Fruit fly (Drosophila melanogaster): ENCODE data around the gene Ubx.

Ubx gene

DNA sequence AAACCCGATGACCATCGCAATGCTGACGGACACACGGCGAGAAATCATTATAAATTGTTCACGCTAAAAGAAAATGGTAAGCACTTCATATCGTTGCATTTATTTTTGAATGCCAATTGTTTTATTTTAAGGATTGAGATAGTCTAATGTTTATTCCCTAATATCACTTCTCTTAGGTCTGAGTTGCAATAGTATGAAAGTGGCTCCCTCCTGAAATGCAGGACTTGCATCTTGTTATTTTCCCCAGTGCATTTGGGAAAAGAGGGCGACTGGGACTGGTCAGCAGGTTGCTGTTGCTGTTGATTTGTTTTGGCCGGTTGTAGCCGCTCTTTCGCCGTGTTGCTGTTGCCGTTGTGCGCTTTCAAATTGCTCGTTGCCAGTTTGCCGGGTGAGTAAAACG, 57.7 kb downstream of the Ubx start:
- TF ChIP-seq peb (GFP tag; IDR thresholded peaks at IDR 0.05), result no peak
- no peak for TF ChIP-seq CG30403 (GFP tag; optimal IDR thresholded peaks at IDR 0.05)
- TF ChIP-seq Sry-β (GFP tag; optimal IDR thresholded peaks at IDR 0.05), result no peak
- no peak for TF ChIP-seq CG7372 (GFP tag; IDR thresholded peaks at IDR 0.05)

DNA sequence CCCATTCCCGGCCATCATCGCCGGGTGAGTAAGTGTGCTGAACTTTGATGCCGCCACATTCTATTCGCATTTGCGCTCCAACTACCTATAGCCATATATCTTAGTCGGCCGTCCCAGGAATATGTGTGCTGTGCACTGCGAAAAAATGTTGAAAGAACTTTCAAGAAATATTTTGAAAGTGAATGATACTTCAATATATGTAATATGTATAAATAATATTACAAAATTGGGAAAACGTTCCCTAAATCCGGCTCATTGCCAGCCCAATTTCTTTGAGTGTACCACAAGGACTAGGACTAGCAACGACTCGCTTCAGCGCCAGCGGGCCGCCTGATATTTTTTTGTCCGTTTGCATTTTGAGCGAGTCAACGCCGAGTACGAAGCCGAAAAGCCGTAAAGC, 61.0 kb downstream of the Ubx start:
- no peak for TF ChIP-seq Adf1 (GFP tag; IDR thresholded peaks at IDR 0.05)
- TF ChIP-seq sr (GFP tag; IDR thresholded peaks at IDR 0.05), result no peak
- TF ChIP-seq CG8765 (GFP tag; IDR thresholded peaks at IDR 0.05), result peak; percentile 71; the same call in 1 of the 2 replicates
- 0 out of 2 replicates have a peak, but pooled peaks have one; percentile 13 for TF ChIP-seq sens-2 (GFP tag; IDR thresholded peaks at IDR 0.05)
- peak; percentile 64 for TF ChIP-seq ara (GFP tag; IDR thresholded peaks at IDR 0.05)
- TF ChIP-seq CG10321 (GFP tag; IDR thresholded peaks at IDR 0.05), result no peak
- TF ChIP-seq CG17612 (GFP tag; IDR thresholded peaks at IDR 0.05), result no peak
- TF ChIP-seq CG16779 (GFP tag; IDR thresholded peaks at IDR 0.05), result no peak
- TF ChIP-seq pb (GFP tag; optimal IDR thresholded peaks at IDR 0.05), result no peak
- peak; percentile 18 for TF ChIP-seq Sox102F (GFP tag; optimal IDR thresholded peaks at IDR 0.05)
- peak; percentile 6 for TF ChIP-seq CG30403 (GFP tag; optimal IDR thresholded peaks at IDR 0.05)
- no peak for TF ChIP-seq CG10366 (GFP tag; IDR thresholded peaks at IDR 0.05)
- no peak for TF ChIP-seq kni (GFP tag; optimal IDR thresholded peaks at IDR 0.05)
- TF ChIP-seq Dek (tag; optimal IDR thresholded peaks at IDR 0.05), result no peak
- no peak for TF ChIP-seq CG6854 (GFP tag; optimal IDR thresholded peaks at IDR 0.05)
- no peak for TF ChIP-seq CG7786 (GFP tag; optimal IDR thresholded peaks at IDR 0.05)
- TF ChIP-seq exex (tag; optimal IDR thresholded peaks at IDR 0.05), result no peak
- no peak for TF ChIP-seq Kr (GFP tag; optimal IDR thresholded peaks at IDR 0.05)
- TF ChIP-seq CG1792 (GFP tag; optimal IDR thresholded peaks at IDR 0.05), result no peak
- peak; percentile 42 for TF ChIP-seq sens (GFP tag)
- TF ChIP-seq dmrt11E (tag; optimal IDR thresholded peaks at IDR 0.05), result peak; percentile 49
- no peak for TF ChIP-seq Blimp-1 (GFP tag; optimal IDR thresholded peaks at IDR 0.05)
- no peak for TF ChIP-seq CG8290 (GFP tag; optimal IDR thresholded peaks at IDR 0.05)
- no peak for TF ChIP-seq CG8290 (tag; optimal IDR thresholded peaks at IDR 0.05)
- TF ChIP-seq Oli (tag; optimal IDR thresholded peaks at IDR 0.05), result peak; percentile 7
- TF ChIP-seq pan (optimal IDR thresholded peaks at IDR 0.05), result no peak
- peak in 1 of 2 experiments; percentile 6 for TF ChIP-seq pan (GFP tag; optimal IDR thresholded peaks at IDR 0.05 in 1 of 2, IDR thresholded peaks at IDR 0.05 in 1 of 2)
- no peak for TF ChIP-seq CG10654 (GFP tag; optimal IDR thresholded peaks at IDR 0.05)
- TF ChIP-seq CG10959 (GFP tag; IDR thresholded peaks at IDR 0.05), result no peak
- no peak for TF ChIP-seq ATbp (GFP tag; optimal IDR thresholded peaks at IDR 0.05)
- no peak for TF ChIP-seq CG12104 (GFP tag; optimal IDR thresholded peaks at IDR 0.05)
- TF ChIP-seq wek (GFP tag; optimal IDR thresholded peaks at IDR 0.05), result no peak
- no peak for TF ChIP-seq disco-r (GFP tag; optimal IDR thresholded peaks at IDR 0.05)
- peak; percentile 2 for TF ChIP-seq CG16815 (GFP tag; optimal IDR thresholded peaks at IDR 0.05)
- no peak for TF ChIP-seq H15 (GFP tag; IDR thresholded peaks at IDR 0.05)
- no peak for TF ChIP-seq al (GFP tag; IDR thresholded peaks at IDR 0.05)
- no peak for TF ChIP-seq Aef1 (GFP tag; IDR thresholded peaks at IDR 0.05)
- TF ChIP-seq Hmx (GFP tag; optimal IDR thresholded peaks at IDR 0.05), result no peak
- peak; percentile 40 for TF ChIP-seq CG1603 (tag; optimal IDR thresholded peaks at IDR 0.05)
- TF ChIP-seq nom (GFP tag; optimal IDR thresholded peaks at IDR 0.05), result no peak
- TF ChIP-seq bcd (GFP tag; optimal IDR thresholded peaks at IDR 0.05), result no peak
- no peak for TF ChIP-seq ac (GFP tag; optimal IDR thresholded peaks at IDR 0.05)
- TF ChIP-seq gem (tag; optimal IDR thresholded peaks at IDR 0.05), result peak; percentile 51
- TF ChIP-seq Myb (GFP tag; optimal IDR thresholded peaks at IDR 0.05), result no peak
- TF ChIP-seq CoRest (tag; optimal IDR thresholded peaks at IDR 0.05), result peak; percentile 9
- no peak for TF ChIP-seq CG4707 (GFP tag; optimal IDR thresholded peaks at IDR 0.05)
- no peak for TF ChIP-seq CG13424 (tag; optimal IDR thresholded peaks at IDR 0.05)
- TF ChIP-seq Max (GFP tag; optimal IDR thresholded peaks at IDR 0.05), result no peak

All from whole organism, embryonic.